Worm (Caenorhabditis elegans) whole organism, midembryonic: ENCODE data around the gene srw-97.

Experiments
- cog-1 ChIP-seq: sonication (generic microtip); optimal IDR thresholded peaks from 2 replicates; lab custom pipeline; 2016; ENCODE audit warnings: missing genetic modification characterization, missing compliant biosample characterization
- flt-1 ChIP-seq: fragments of 200-800 bp; sonication (Bioruptor generic); IDR thresholded peaks from 2 replicates; pipeline ENCODE4 v1.3.6; 2022; ENCODE audit warnings: missing genetic modification characterization, missing compliant biosample characterization
- ref-1 ChIP-seq: fragments of 200-800 bp; sonication (Bioruptor generic); conservative IDR thresholded peaks from 2 replicates; pipeline ENCODE4 v1.3.6; 2022; ENCODE audit warnings: missing genetic modification reagents, missing genetic modification characterization, missing compliant biosample characterization
- ztf-23 ChIP-seq: fragments of 200-800 bp; sonication (Bioruptor generic); IDR thresholded peaks from 2 replicates; pipeline ENCODE4 v1.3.6; 2022; ENCODE audit warnings: missing genetic modification reagents, missing genetic modification characterization, missing compliant biosample characterization

ce11 chrII:1695861-1696260 lies 27.0 kb upstream of the srw-97 start, which contains the start of gene F58E1.13:
- TF ChIP-seq flt-1 (GFP tag; lab: Robert Waterston, UW) (no peak), cog-1 (tag; lab: Kevin White, UChicago) (no peak), ztf-23 (GFP tag; lab: Robert Waterston, UW) (no peak), ref-1 (GFP tag; lab: Robert Waterston, UW) (no peak)
